Worm (Caenorhabditis elegans) whole organism, L4/young adult: ENCODE results near the gene Y60A3A.19.

Experiments used
- W03F9.2 ChIP-seq: fragments of 150-350 bp; optimal IDR thresholded peaks from 2 replicates; lab custom pipeline; 2014; ENCODE audit warnings: missing biosample characterization, missing genetic modification characterization
- him-1 ChIP-seq: sonication (generic microtip); optimal IDR thresholded peaks from 2 replicates; lab custom pipeline; 2016; ENCODE audit warnings: missing genotype, missing genetic modification reagents, missing genetic modification characterization, missing compliant biosample characterization

ce11 chrV:19908854-19909253 lies 7.5 kb upstream of the Y60A3A.19 start:
- no peak for TF ChIP-seq him-1
- no peak for TF ChIP-seq W03F9.2 (tag; lab: Kevin White, UChicago)
